Fruit fly (Drosophila melanogaster) whole organism: ENCODE results near the gene SH3PX1.

Experiments used
- Dll ChIP-seq: fragments of >200 bp; optimal IDR thresholded peaks from 2 replicates; lab custom pipeline; 2017
- pan ChIP-seq: fragments of >200 bp; optimal IDR thresholded peaks from 2 replicates; lab custom pipeline; 2017
- psq ChIP-seq: fragments of >200 bp; optimal IDR thresholded peaks from 2 replicates; lab custom pipeline; 2017
- usp ChIP-seq: fragments of >200 bp; optimal IDR thresholded peaks from 2 replicates; lab custom pipeline; 2017; ENCODE audit warnings: missing biosample characterization, missing genetic modification characterization, mixed read lengths

dm6 chr3L:9705591-9705990, 8.0 kb downstream of the SH3PX1 start:
- TF ChIP-seq pan (lab: Kevin White, UChicago) (no peak), usp (GFP tag; lab: Kevin White, UChicago) (no peak), psq (no peak), Dll (lab: Kevin White, UChicago) (no peak)
